Fruit fly (Drosophila melanogaster) whole organism, wandering third instar larva: ENCODE measurements around the gene side.

Experiments
- Dif ChIP-seq: fragments of 200-275, 200-300 bp; sonication (Bioruptor generic); optimal IDR thresholded peaks from 2 replicates; lab custom pipeline; 2018; ENCODE audit warnings: missing biosample characterization, missing genetic modification characterization; ENCODE audit not compliant: partially characterized antibody
- GATAd ChIP-seq: sonication (Bioruptor generic); optimal IDR thresholded peaks from 2 replicates; lab custom pipeline; 2016; ENCODE audit warnings: missing biosample characterization, missing genetic modification characterization
- HLH106 ChIP-seq: fragments of 200-800 bp; optimal IDR thresholded peaks from 3 replicates; lab custom pipeline; 2019; ENCODE audit warnings: missing biosample characterization, mild to moderate bottlenecking, missing genetic modification characterization, moderate library complexity
- Hr78 ChIP-seq: fragments of >200 bp; optimal IDR thresholded peaks from 2 replicates; lab custom pipeline; 2017; ENCODE audit warnings: missing biosample characterization, missing genetic modification characterization
- Sp1 ChIP-seq: fragments of 200-800 bp; sonication (Bioruptor generic); optimal IDR thresholded peaks from 3 replicates; lab custom pipeline; 2019; ENCODE audit warnings: missing biosample characterization, mild to moderate bottlenecking, missing genetic modification characterization, moderate library complexity
- dl ChIP-seq, 2 experiments: fragments of 175-275, 200-275 bp in 1 of 2; fragments of 200-275 bp in 1 of 2; sonication (Bioruptor generic); optimal IDR thresholded peaks; lab custom pipeline; 2018; ENCODE audit warnings: mild to moderate bottlenecking in 2 of 2, missing biosample characterization in 2 of 2, missing genetic modification characterization in 2 of 2, moderate library complexity in 2 of 2; ENCODE audit not compliant: partially characterized antibody in 2 of 2, insufficient read depth in 1 of 2
- foxo ChIP-seq, 2 experiments: fragments of 200-800 bp; sonication (Bioruptor generic); optimal IDR thresholded peaks; 2 replicates in 1 of 2; 3 replicates in 1 of 2; lab custom pipeline; 2016 to 2017; ENCODE audit warnings: missing biosample characterization in 2 of 2, missing genetic modification characterization in 2 of 2
- h ChIP-seq: fragments of 200-800 bp; sonication (Bioruptor generic); optimal IDR thresholded peaks from 3 replicates; lab custom pipeline; 2016; ENCODE audit warnings: missing biosample characterization, mild to moderate bottlenecking, missing genetic modification characterization
- pan ChIP-seq: fragments of >200 bp; optimal IDR thresholded peaks from 2 replicates; lab custom pipeline; 2017
- woc ChIP-seq: sonication (Bioruptor generic); optimal IDR thresholded peaks from 2 replicates; lab custom pipeline; 2016; ENCODE audit warnings: missing biosample characterization, mild to moderate bottlenecking, missing genetic modification characterization

The side gene

DNA sequence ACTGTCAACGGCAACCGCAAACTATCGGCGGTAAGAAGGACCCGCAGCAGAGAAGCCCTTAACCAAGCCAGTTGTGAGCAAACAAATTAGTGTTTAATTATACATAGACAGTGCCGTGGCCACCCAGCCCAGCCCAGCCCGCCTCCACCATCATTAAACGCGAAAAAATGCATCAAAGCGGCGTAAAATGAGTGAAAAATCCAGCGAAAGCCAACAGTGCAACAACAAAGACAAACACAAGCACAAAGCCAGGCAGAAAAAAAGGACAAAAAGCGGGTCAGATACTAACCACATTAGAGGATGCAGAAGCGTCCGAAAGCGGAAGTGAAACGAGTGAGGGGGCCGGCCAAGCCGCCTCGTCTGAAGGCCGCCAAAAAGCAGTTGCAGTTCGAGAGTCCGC lies 97.0 kb downstream of the side start, which contains the start of gene CG42534:
Gene CG42534, plus strand, starts transcription at position 301 of the 400 bp plus-strand sequence.
- no peak for TF ChIP-seq Dif (GFP tag; lab: Kevin White, UChicago)

DNA sequence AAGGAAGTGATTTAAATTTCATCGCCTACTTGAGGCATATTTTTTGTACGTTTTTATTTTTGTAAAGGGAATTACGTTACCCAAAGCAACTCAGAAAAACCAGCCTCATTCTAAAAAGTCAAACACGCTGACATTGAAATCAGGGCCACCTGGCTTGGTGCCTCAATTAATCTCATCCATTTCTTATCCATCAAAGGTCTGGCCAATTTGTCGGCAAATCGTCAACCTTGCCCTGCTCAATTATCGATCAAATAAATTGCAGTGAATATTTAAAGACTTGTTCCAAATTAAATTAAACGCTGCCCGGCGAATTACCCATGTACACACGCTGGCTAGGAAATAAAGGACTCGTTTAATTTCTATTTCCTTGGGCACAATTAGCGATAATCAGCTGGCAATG lies 106.5 kb downstream of the side start, which contains the start of gene CG3330:
Gene CG3330, minus strand, starts transcription at position 101 of the 400 bp plus-strand sequence.
- TF ChIP-seq Dif (GFP tag; lab: Kevin White, UChicago) (no peak), woc (no peak), GATAd (GFP tag; lab: Kevin White, UChicago) (no peak), dl (GFP tag; optimal IDR thresholded peaks at IDR 0.05; lab: Kevin White, UChicago; ENCODE audit: insufficient read depth in 1 of 2, partially characterized antibody in 2 of 2) (no peak), foxo (GFP tag; optimal IDR thresholded peaks at IDR 0.05; lab: Kevin White, UChicago) (no peak), HLH106 (tag; lab: Kevin White, UChicago) (no peak), pan (lab: Kevin White, UChicago) (no peak), Sp1 (GFP tag; lab: Kevin White, UChicago) (no peak), Hr78 (GFP tag; lab: Kevin White, UChicago) (no peak), h (GFP tag; lab: Kevin White, UChicago) (no peak)
